Worm (Caenorhabditis elegans) whole organism, young adult: ENCODE measurements around the gene dpff-1.

ENCODE experiments used
- B0019.2 ChIP-seq: fragments of 200-800 bp; sonication (Bioruptor generic); conservative IDR thresholded peaks from 2 replicates; pipeline ENCODE4 v1.3.6; 2022; ENCODE audit warnings: missing genetic modification reagents, missing genetic modification characterization, missing compliant biosample characterization
- B0336.3 ChIP-seq: fragments of 200-800 bp; sonication (Bioruptor generic); IDR thresholded peaks from 2 replicates; pipeline ENCODE4 v1.3.6; 2022; ENCODE audit warnings: missing genetic modification characterization, missing compliant biosample characterization
- D2030.7 ChIP-seq: fragments of 200-800 bp; sonication (Bioruptor generic); IDR thresholded peaks from 2 replicates; pipeline ENCODE4 v1.3.6; 2022; ENCODE audit warnings: missing genetic modification reagents, missing genetic modification characterization, missing compliant biosample characterization
- F33H1.4 ChIP-seq: fragments of 200-800 bp; sonication (Bioruptor generic); IDR thresholded peaks from 2 replicates; pipeline ENCODE4 v1.3.6; 2022; ENCODE audit warnings: missing genetic modification reagents, missing genetic modification characterization, missing compliant biosample characterization
- K12H6.12 ChIP-seq: fragments of 200-800 bp; sonication (Bioruptor generic); optimal IDR thresholded peaks from 2 replicates; lab custom pipeline; 2018; ENCODE audit warnings: mild to moderate bottlenecking, missing genetic modification characterization, missing compliant biosample characterization
- ZK185.1 ChIP-seq: sonication (generic microtip); optimal IDR thresholded peaks from 2 replicates; lab custom pipeline; 2016; ENCODE audit warnings: mild to moderate bottlenecking, missing genetic modification characterization, missing compliant biosample characterization; ENCODE audit not compliant: poor library complexity, severe bottlenecking
- ama-1 ChIP-seq, 3 experiments: fragments of 150-350 bp in 1 of 3; sonication (generic microtip) in 2 of 3; optimal IDR thresholded peaks; 2 replicates each; lab custom pipeline; 2014 to 2018; ENCODE audit warnings: missing biosample characterization in 2 of 3, missing genetic modification characterization in 2 of 3, missing genetic modification reagents in 2 of 3
- atf-7 ChIP-seq: sonication (generic microtip); optimal IDR thresholded peaks from 2 replicates; lab custom pipeline; 2017; ENCODE audit warnings: mild to moderate bottlenecking, missing genetic modification characterization, missing compliant biosample characterization
- athp-1 ChIP-seq: sonication (generic microtip); optimal IDR thresholded peaks from 2 replicates; lab custom pipeline; 2017; ENCODE audit warnings: mild to moderate bottlenecking, missing genetic modification characterization, missing compliant biosample characterization
- bed-2 ChIP-seq: fragments of 200-800 bp; sonication (Bioruptor generic); IDR thresholded peaks from 2 replicates; pipeline ENCODE4 v1.3.6; 2022; ENCODE audit warnings: missing genetic modification reagents, missing genetic modification characterization, missing compliant biosample characterization
- cebp-1 ChIP-seq, 2 experiments: fragments of 200-800 bp in 1 of 2; sonication (Bioruptor generic) in 1 of 2; sonication (generic microtip) in 1 of 2; IDR thresholded peaks in 1 of 2; optimal IDR thresholded peaks in 1 of 2; 2 replicates each; pipeline versions ENCODE4 v1.3.6 to Lab custom; 2017 to 2022; ENCODE audit warnings: missing compliant biosample characterization in 2 of 2, missing genetic modification characterization in 2 of 2, mild to moderate bottlenecking in 1 of 2, missing genetic modification reagents in 1 of 2, moderate library complexity in 1 of 2
- cebp-2 ChIP-seq: fragments of 200-800 bp; sonication (Bioruptor generic); IDR thresholded peaks from 2 replicates; pipeline ENCODE4 v1.3.6; 2022; ENCODE audit warnings: missing genetic modification characterization, missing compliant biosample characterization
- ceh-27 ChIP-seq: fragments of 200-800 bp; sonication (Bioruptor generic); optimal IDR thresholded peaks from 2 replicates; lab custom pipeline; 2018; ENCODE audit warnings: mild to moderate bottlenecking, missing genetic modification characterization, moderate library complexity, missing compliant biosample characterization
- ceh-40 ChIP-seq: fragments of 200-800 bp; sonication (Bioruptor generic); IDR thresholded peaks from 2 replicates; pipeline ENCODE4 v1.3.6; 2022; ENCODE audit warnings: missing genetic modification characterization, missing compliant biosample characterization
- ceh-91 ChIP-seq: fragments of 200-800 bp; sonication (Bioruptor generic); IDR thresholded peaks from 2 replicates; pipeline ENCODE4 v1.3.6; 2022; ENCODE audit warnings: missing genetic modification reagents, missing genetic modification characterization, missing compliant biosample characterization
- dox-1 ChIP-seq: fragments of 200-800 bp; sonication (Bioruptor generic); IDR thresholded peaks from 2 replicates; pipeline ENCODE4 v1.3.6; 2022; ENCODE audit warnings: missing genetic modification reagents, missing genetic modification characterization, missing compliant biosample characterization
- egl-44 ChIP-seq: fragments of 200-800 bp; sonication (Bioruptor generic); IDR thresholded peaks from 2 replicates; pipeline ENCODE4 v1.3.6; 2022; ENCODE audit warnings: missing genetic modification reagents, missing genetic modification characterization, missing compliant biosample characterization
- gei-17 ChIP-seq: fragments of 200-800 bp; sonication (Bioruptor generic); optimal IDR thresholded peaks from 2 replicates; lab custom pipeline; 2018; ENCODE audit warnings: mild to moderate bottlenecking, missing genetic modification characterization, missing compliant biosample characterization
- hlh-12 ChIP-seq: sonication (generic microtip); optimal IDR thresholded peaks from 2 replicates; lab custom pipeline; 2016; ENCODE audit warnings: missing genetic modification characterization, missing compliant biosample characterization
- hmg-1.2 ChIP-seq: fragments of 200-800 bp; sonication (Bioruptor generic); IDR thresholded peaks from 2 replicates; pipeline ENCODE4 v1.3.6; 2022; ENCODE audit warnings: missing genetic modification reagents, missing genetic modification characterization, missing compliant biosample characterization
- hsf-1 ChIP-seq: fragments of 200-800 bp; sonication (Bioruptor generic); IDR thresholded peaks from 2 replicates; pipeline ENCODE4 v1.3.6; 2022; ENCODE audit warnings: missing genetic modification reagents, missing genetic modification characterization, missing compliant biosample characterization
- lag-1 ChIP-seq: fragments of 200-800 bp; sonication (Bioruptor generic); IDR thresholded peaks from 2 replicates; pipeline ENCODE4 v1.3.6; 2022; ENCODE audit warnings: missing genetic modification reagents, missing genetic modification characterization, missing compliant biosample characterization
- lin-35 ChIP-seq, 3 experiments: fragments of 150-350 bp in 2 of 3; sonication (generic microtip) in 1 of 3; optimal IDR thresholded peaks; 2 replicates each; lab custom pipeline; 2014 to 2018; ENCODE audit warnings: missing biosample characterization in 3 of 3, missing genetic modification characterization in 3 of 3, missing genetic modification reagents in 3 of 3
- lin-54 ChIP-seq: fragments of 200-800 bp; sonication (Bioruptor generic); optimal IDR thresholded peaks from 2 replicates; lab custom pipeline; 2018; ENCODE audit warnings: mild to moderate bottlenecking, missing genetic modification characterization, missing compliant biosample characterization
- lsl-1 ChIP-seq: fragments of 200-800 bp; sonication (Bioruptor generic); optimal IDR thresholded peaks from 2 replicates; lab custom pipeline; 2018; ENCODE audit warnings: mild to moderate bottlenecking, missing genetic modification characterization, moderate library complexity, missing compliant biosample characterization
- madf-6 ChIP-seq: fragments of 200-800 bp; sonication (Bioruptor generic); IDR thresholded peaks from 2 replicates; pipeline ENCODE4 v1.3.6; 2022; ENCODE audit warnings: missing genetic modification reagents, missing genetic modification characterization, missing compliant biosample characterization
- madf-8 ChIP-seq: fragments of 200-800 bp; sonication (Bioruptor generic); conservative IDR thresholded peaks from 2 replicates; pipeline ENCODE4 v1.3.6; 2022; ENCODE audit warnings: missing genetic modification reagents, missing genetic modification characterization, missing compliant biosample characterization
- mcd-1 ChIP-seq: fragments of 200-800 bp; sonication (Bioruptor generic); IDR thresholded peaks from 2 replicates; pipeline ENCODE4 v1.3.6; 2022; ENCODE audit warnings: missing genetic modification reagents, missing genetic modification characterization, missing compliant biosample characterization
- sdz-38 ChIP-seq: sonication (generic microtip); optimal IDR thresholded peaks from 2 replicates; lab custom pipeline; 2016; ENCODE audit warnings: missing genotype, missing genetic modification characterization, missing compliant biosample characterization
- sea-2 ChIP-seq: fragments of 200-800 bp; sonication (Bioruptor generic); IDR thresholded peaks from 2 replicates; pipeline ENCODE4 v1.3.6; 2022; ENCODE audit warnings: missing genetic modification characterization, missing compliant biosample characterization
- snpc-1.3 ChIP-seq: sonication (generic microtip); optimal IDR thresholded peaks from 2 replicates; lab custom pipeline; 2017; ENCODE audit warnings: missing genetic modification characterization, mild to moderate bottlenecking, missing compliant biosample characterization, antibody characterized with exemption, moderate library complexity, missing genotype, missing genetic modification reagents; ENCODE audit not compliant: insufficient read depth
- snpc-4 ChIP-seq, 5 experiments: fragments of 150-350 bp in 1 of 5; sonication (generic microtip) in 4 of 5; optimal IDR thresholded peaks; 2 replicates each; lab custom pipeline; 2014 to 2018; ENCODE audit warnings: missing genetic modification characterization in 5 of 5, missing biosample characterization in 3 of 5, antibody characterized with exemption in 2 of 5, mild to moderate bottlenecking in 2 of 5, missing compliant biosample characterization in 2 of 5, missing genotype in 2 of 5, moderate library complexity in 2 of 5, missing genetic modification reagents in 1 of 5
- somi-1 ChIP-seq: fragments of 200-800 bp; sonication (Bioruptor generic); optimal IDR thresholded peaks from 2 replicates; lab custom pipeline; 2018; ENCODE audit warnings: mild to moderate bottlenecking, missing genetic modification characterization, missing compliant biosample characterization
- unc-62 ChIP-seq: fragments of 150-350 bp; optimal IDR thresholded peaks from 2 replicates; lab custom pipeline; 2014; ENCODE audit warnings: missing biosample characterization, missing genetic modification reagents, missing genetic modification characterization
- xnd-1 ChIP-seq: sonication (generic microtip); optimal IDR thresholded peaks from 2 replicates; lab custom pipeline; 2016; ENCODE audit warnings: missing genotype, missing genetic modification reagents, missing genetic modification characterization, missing compliant biosample characterization
- ztf-18 ChIP-seq: sonication (generic microtip); optimal IDR thresholded peaks from 2 replicates; lab custom pipeline; 2016; ENCODE audit warnings: missing genotype, mild to moderate bottlenecking, missing genetic modification characterization, missing compliant biosample characterization
- ztf-22 ChIP-seq: fragments of 200-800 bp; sonication (Bioruptor generic); optimal IDR thresholded peaks from 2 replicates; lab custom pipeline; 2018; ENCODE audit warnings: mild to moderate bottlenecking, missing genetic modification characterization, moderate library complexity, missing compliant biosample characterization
- ztf-25 ChIP-seq: fragments of 200-800 bp; sonication (Bioruptor generic); IDR thresholded peaks from 2 replicates; pipeline ENCODE4 v1.3.6; 2022; ENCODE audit warnings: missing genetic modification reagents, missing genetic modification characterization, missing compliant biosample characterization

dpff-1 gene

ce11 chrIII:5932853-5933252, 26.7 kb upstream of the dpff-1 start, which contains the start of gene zmp-1:
Gene zmp-1 (minus strand): TSS chrIII:5932953.
- TF ChIP-seq ama-1 (optimal IDR thresholded peaks at IDR 0.05; lab: Kevin White, UChicago) (no peak), ama-1 (GFP tag; optimal IDR thresholded peaks at IDR 0.05; lab: Kevin White, UChicago) (no peak), K12H6.12 (tag; lab: Kevin White, UChicago) (no peak), cebp-2 (GFP tag; lab: Robert Waterston, UW) (no peak), ceh-91 (GFP tag; lab: Robert Waterston, UW) (no peak), lag-1 (GFP tag; lab: Robert Waterston, UW) (no peak), snpc-1.3 (tag; lab: Kevin White, UChicago) (no peak), somi-1 (no peak), atf-7 (tag; lab: Kevin White, UChicago) (no peak), ztf-25 (GFP tag; lab: Robert Waterston, UW) (no peak)

- TF ChIP-seq B0336.3 (no peak), ceh-40 (GFP tag; lab: Robert Waterston, UW) (no peak), ztf-18 (no peak), athp-1 (no peak), mcd-1 (no peak), ztf-22 (GFP tag; lab: Kevin White, UChicago) (no peak), xnd-1 (no peak), K12H6.12 (tag; lab: Kevin White, UChicago) (no peak), sdz-38 (no peak), egl-44 (GFP tag; lab: Robert Waterston, UW) (no peak), ceh-27 (no peak), gei-17 (GFP tag; lab: Kevin White, UChicago) (no peak), dox-1 (no peak)
- TF ChIP-seq, all 124 proteins: peak for 0
Measured at ce11 chrIII:5931433-5931994, 25.4 kb upstream of the dpff-1 start, which contains the start of gene EGAP1.5. Gene EGAP1.5 (plus strand): TSS chrIII:5931721.

- TF ChIP-seq F33H1.4 (GFP tag; lab: Robert Waterston, UW) (no peak), B0019.2 (GFP tag; lab: Robert Waterston, UW) (no peak), hsf-1 (GFP tag; lab: Robert Waterston, UW) (no peak)
- TF ChIP-seq, all 124 proteins: peak for 0
Measured at ce11 chrIII:5930659-5931058, 24.5 kb upstream of the dpff-1 start.

ce11 chrIII:5925724-5926123, 19.6 kb upstream of the dpff-1 start, which contains the start of the genes dnc-2 and bcl-7:
Gene dnc-2 (minus strand): TSS chrIII:5925756.
Gene bcl-7 (plus strand): TSS chrIII:5926086.
- TF ChIP-seq madf-6 (GFP tag; lab: Robert Waterston, UW) (peak; percentile 60; the same call in 1 of the 2 replicates), hlh-12 (tag; lab: Kevin White, UChicago) (no peak), bed-2 (no peak), D2030.7 (0 out of 2 replicates have a peak, but pooled peaks have one; percentile 19), unc-62 (GFP tag; lab: Kevin White, UChicago) (no peak), sea-2 (GFP tag; lab: Robert Waterston, UW) (no peak), lin-35 (GFP tag; optimal IDR thresholded peaks at IDR 0.05; lab: Kevin White, UChicago) (peak in 1 of 3 experiments; percentile 6), cebp-1 (GFP tag; IDR thresholded peaks at IDR 0.05; lab: Robert Waterston, UW) (peak; percentile 79), cebp-1 (tag; optimal IDR thresholded peaks at IDR 0.05; lab: Kevin White, UChicago) (peak; percentile 96), F33H1.4 (GFP tag; lab: Robert Waterston, UW) (peak; percentile 32; the same call in 1 of the 2 replicates), mcd-1 (peak; percentile 82), ZK185.1 (tag; lab: Kevin White, UChicago) (peak; percentile 19), madf-8 (GFP tag; lab: Robert Waterston, UW) (0 out of 2 replicates have a peak, but pooled peaks have one; percentile 13), lsl-1 (GFP tag; lab: Kevin White, UChicago) (peak; percentile 24), snpc-4 (GFP tag; optimal IDR thresholded peaks at IDR 0.05; lab: Kevin White, UChicago) (no peak), snpc-4 (tag; optimal IDR thresholded peaks at IDR 0.05; lab: Kevin White, UChicago) (peak in 1 of 4 experiments; percentile 37), B0019.2 (GFP tag; lab: Robert Waterston, UW) (no peak), lin-54 (GFP tag; lab: Kevin White, UChicago) (no peak), hmg-1.2 (GFP tag; lab: Robert Waterston, UW) (peak; percentile 94)
